Worm (Caenorhabditis elegans) whole organism, late embryonic: Measurements from ENCODE around the gene sre-53.

Experiments used
- F13H6.1 ChIP-seq: sonication (generic microtip); optimal IDR thresholded peaks from 2 replicates; lab custom pipeline; 2016; ENCODE audit warnings: missing genetic modification characterization, missing compliant biosample characterization
- ama-1 ChIP-seq: fragments of 150-350 bp; optimal IDR thresholded peaks from 2 replicates; lab custom pipeline; 2014
- dve-1 ChIP-seq: sonication (generic microtip); optimal IDR thresholded peaks from 2 replicates; lab custom pipeline; 2017; ENCODE audit warnings: antibody characterized with exemption, mild to moderate bottlenecking, missing genetic modification characterization, missing compliant biosample characterization
- hlh-8 ChIP-seq: sonication (generic microtip); optimal IDR thresholded peaks from 2 replicates; lab custom pipeline; 2016; ENCODE audit warnings: missing genotype, missing genetic modification characterization, missing compliant biosample characterization
- ttx-3 ChIP-seq: sonication (generic microtip); optimal IDR thresholded peaks from 2 replicates; lab custom pipeline; 2016; ENCODE audit warnings: missing genetic modification reagents, missing genetic modification characterization, missing compliant biosample characterization

ce11 chrII:12300680-12301079 is 22.5 kb downstream of the sre-53 start:
- TF ChIP-seq dve-1 = no peak
- no peak for TF ChIP-seq ama-1 (lab: Kevin White, UChicago)
- TF ChIP-seq F13H6.1 = no peak
- no peak for TF ChIP-seq ttx-3 (tag; lab: Kevin White, UChicago)
- TF ChIP-seq hlh-8 = no peak
